Fruit fly (Drosophila melanogaster): ENCODE results near the gene CG31789.
A peak's percentile ranks its signal among the peaks of the same experiment; 100 is the strongest.

Gene CG31789

dm6 chr2L:18564417-18564816 is 41.3 kb upstream of the CG31789 start (continued):
- no peak for TF ChIP-seq GATAe (GFP tag; conservative IDR thresholded peaks at IDR 0.05)
- no peak for TF ChIP-seq CG31365 (tag; optimal IDR thresholded peaks at IDR 0.05)
- peak; percentile 6 for TF ChIP-seq sqz (GFP tag; optimal IDR thresholded peaks at IDR 0.05)
- peak; percentile 47 for TF ChIP-seq Rfx (GFP tag; IDR thresholded peaks at IDR 0.05)
- 0 out of 2 replicates have a peak, but pooled peaks have one; percentile 24 for TF ChIP-seq CG9932 (GFP tag; IDR thresholded peaks at IDR 0.05)
- TF ChIP-seq MBD-R2 (GFP tag; IDR thresholded peaks at IDR 0.05) = no peak
- no peak for TF ChIP-seq TFAM (GFP tag; optimal IDR thresholded peaks at IDR 0.05)
- TF ChIP-seq CG1603 (tag; optimal IDR thresholded peaks at IDR 0.05) = peak; percentile 6
- TF ChIP-seq CG11504 (tag; optimal IDR thresholded peaks at IDR 0.05) = no peak
- TF ChIP-seq oc (tag; optimal IDR thresholded peaks at IDR 0.05) = no peak
- no peak for TF ChIP-seq Hr3 (GFP tag; optimal IDR thresholded peaks at IDR 0.05)
- TF ChIP-seq CG11695 (GFP tag; IDR thresholded peaks at IDR 0.05) = 0 out of 3 replicates have a peak, but pooled peaks have one; percentile 21
- TF ChIP-seq CG10979 (tag; optimal IDR thresholded peaks at IDR 0.05) = no peak
- no peak for TF ChIP-seq Opbp (GFP tag; IDR thresholded peaks at IDR 0.05; ENCODE audit: partially characterized antibody)
- TF ChIP-seq seq (GFP tag; IDR thresholded peaks at IDR 0.05) = no peak
- peak; percentile 12 for TF ChIP-seq en (GFP tag; optimal IDR thresholded peaks at IDR 0.05)
- TF ChIP-seq CG6813 (GFP tag; optimal IDR thresholded peaks at IDR 0.05) = peak; percentile 1
- TF ChIP-seq CG10654 (GFP tag; optimal IDR thresholded peaks at IDR 0.05) = no peak
- no peak for TF ChIP-seq CG12299 (tag; optimal IDR thresholded peaks at IDR 0.05)
- no peak for TF ChIP-seq Myb (GFP tag; optimal IDR thresholded peaks at IDR 0.05)
- TF ChIP-seq zfh1 (GFP tag; IDR thresholded peaks at IDR 0.05) = no peak
- TF ChIP-seq CG7786 (GFP tag; optimal IDR thresholded peaks at IDR 0.05) = no peak
- TF ChIP-seq eve (GFP tag; optimal IDR thresholded peaks at IDR 0.05) = no peak
- no peak for TF ChIP-seq odd (GFP tag; optimal IDR thresholded peaks at IDR 0.05)
- no peak for TF ChIP-seq twi (tag; optimal IDR thresholded peaks at IDR 0.05)
- TF ChIP-seq sob (GFP tag; IDR thresholded peaks at IDR 0.05) = no peak
- TF ChIP-seq CG30020 (tag; optimal IDR thresholded peaks at IDR 0.05) = no peak
- TF ChIP-seq Ets97D (GFP tag; optimal IDR thresholded peaks at IDR 0.05) = peak; percentile 81
- 0 out of 2 replicates have a peak, but pooled peaks have one; percentile 30 for TF ChIP-seq CG5953 (GFP tag; IDR thresholded peaks at IDR 0.05)
- no peak for TF ChIP-seq CG16813 (GFP tag; IDR thresholded peaks at IDR 0.05; ENCODE audit: partially characterized antibody)
- no peak for TF ChIP-seq croc (GFP tag; conservative IDR thresholded peaks at IDR 0.05)
- TF ChIP-seq CG18599 (GFP tag; optimal IDR thresholded peaks at IDR 0.05) = peak; percentile 20
- TF ChIP-seq Hsf (GFP tag; optimal IDR thresholded peaks at IDR 0.05) = no peak
- no peak for TF ChIP-seq CG11560 (tag; IDR thresholded peaks at IDR 0.05)
- no peak for TF ChIP-seq Atf3 (GFP tag; optimal IDR thresholded peaks at IDR 0.05)
- no peak for TF ChIP-seq CTCF (GFP tag; optimal IDR thresholded peaks at IDR 0.05)
- no peak for TF ChIP-seq gce (GFP tag; IDR thresholded peaks at IDR 0.05)

- TF ChIP-seq CG1024 (GFP tag; IDR thresholded peaks at IDR 0.05) (no peak), peb (GFP tag; IDR thresholded peaks at IDR 0.05) (no peak), sens (GFP tag) (peak; percentile 87), CG8281 (tag; optimal IDR thresholded peaks at IDR 0.05) (no peak), trem (tag; optimal IDR thresholded peaks at IDR 0.05) (no peak), Oli (tag; optimal IDR thresholded peaks at IDR 0.05) (peak; percentile 55), sug (tag; optimal IDR thresholded peaks at IDR 0.05) (peak; percentile 79), cad (GFP tag; optimal IDR thresholded peaks at IDR 0.05) (no peak), lilli (GFP tag; optimal IDR thresholded peaks at IDR 0.05) (peak; percentile 7), CG2120 (GFP tag; optimal IDR thresholded peaks at IDR 0.05) (peak; percentile 59), C15 (GFP tag; IDR thresholded peaks at IDR 0.05) (no peak), Gug (GFP tag; IDR thresholded peaks at IDR 0.05) (peak; percentile 28; the same call in 1 of the 4 replicates), wor (GFP tag; IDR thresholded peaks at IDR 0.05) (no peak), CG18764 (GFP tag; optimal IDR thresholded peaks at IDR 0.05) (peak; percentile 18), h (optimal IDR thresholded peaks at IDR 0.05) (no peak), pita (GFP tag; optimal IDR thresholded peaks at IDR 0.05) (no peak)
These were observed 39.2 kb upstream of the CG31789 start for dm6 chr2L:18566235-18567158.
